Worm (Caenorhabditis elegans) whole organism, midembryonic: Measurements from ENCODE around the gene Y75B7B.1.

Source experiments
- T22C8.4 ChIP-seq: fragments of 200-800 bp; sonication (Bioruptor generic); IDR thresholded peaks from 2 replicates; pipeline ENCODE4 v1.3.6; 2022; ENCODE audit warnings: missing genetic modification characterization, missing compliant biosample characterization
- cog-1 ChIP-seq: sonication (generic microtip); optimal IDR thresholded peaks from 2 replicates; lab custom pipeline; 2016; ENCODE audit warnings: missing genetic modification characterization, missing compliant biosample characterization
- flt-1 ChIP-seq: fragments of 200-800 bp; sonication (Bioruptor generic); IDR thresholded peaks from 2 replicates; pipeline ENCODE4 v1.3.6; 2022; ENCODE audit warnings: missing genetic modification characterization, missing compliant biosample characterization
- klf-2 ChIP-seq: fragments of 200-800 bp; sonication (Bioruptor generic); conservative IDR thresholded peaks from 2 replicates; pipeline ENCODE4 v1.3.6; 2022; ENCODE audit warnings: missing genetic modification reagents, missing genetic modification characterization, missing compliant biosample characterization
- med-1 ChIP-seq: sonication (generic microtip); optimal IDR thresholded peaks from 2 replicates; lab custom pipeline; 2017; ENCODE audit warnings: missing genetic modification characterization, mild to moderate bottlenecking, missing compliant biosample characterization, antibody characterized with exemption, missing genetic modification reagents; ENCODE audit not compliant: insufficient read depth
- ref-1 ChIP-seq: fragments of 200-800 bp; sonication (Bioruptor generic); conservative IDR thresholded peaks from 2 replicates; pipeline ENCODE4 v1.3.6; 2022; ENCODE audit warnings: missing genetic modification reagents, missing genetic modification characterization, missing compliant biosample characterization
- tab-1 ChIP-seq: fragments of 200-800 bp; sonication (Bioruptor generic); IDR thresholded peaks from 2 replicates; pipeline ENCODE4 v1.3.6; 2022; ENCODE audit warnings: missing genetic modification characterization, missing compliant biosample characterization
- ztf-23 ChIP-seq: fragments of 200-800 bp; sonication (Bioruptor generic); IDR thresholded peaks from 2 replicates; pipeline ENCODE4 v1.3.6; 2022; ENCODE audit warnings: missing genetic modification reagents, missing genetic modification characterization, missing compliant biosample characterization
- ztf-29 ChIP-seq: fragments of 200-800 bp; sonication (Bioruptor generic); IDR thresholded peaks from 2 replicates; pipeline ENCODE4 v1.3.6; 2022; ENCODE audit warnings: missing genetic modification reagents, missing genetic modification characterization, missing compliant biosample characterization

The Y75B7B.1 gene

ce11 chrV:1270611-1271010 lies at the start of gene Y75B7B.1:
Gene Y75B7B.1 (plus strand): TSS chrV:1270911.
- TF ChIP-seq med-1, result no peak
- no peak for TF ChIP-seq flt-1 (GFP tag; lab: Robert Waterston, UW)
- TF ChIP-seq ztf-23 (GFP tag; lab: Robert Waterston, UW), result no peak
- TF ChIP-seq klf-2 (GFP tag; lab: Robert Waterston, UW), result no peak
- no peak for TF ChIP-seq T22C8.4
- no peak for TF ChIP-seq cog-1 (tag; lab: Kevin White, UChicago)
- no peak for TF ChIP-seq ref-1
- TF ChIP-seq tab-1 (GFP tag; lab: Robert Waterston, UW), result no peak
- TF ChIP-seq ztf-29 (GFP tag; lab: Robert Waterston, UW), result no peak

- TF ChIP-seq med-1 (no peak), klf-2 (GFP tag; lab: Robert Waterston, UW) (no peak), ztf-23 (GFP tag; lab: Robert Waterston, UW) (0 out of 2 replicates have a peak, but pooled peaks have one; percentile 13), flt-1 (GFP tag; lab: Robert Waterston, UW) (no peak), cog-1 (tag; lab: Kevin White, UChicago) (no peak), tab-1 (GFP tag; lab: Robert Waterston, UW) (no peak), ref-1 (no peak)
These were observed 47.2 kb upstream of the Y75B7B.1 start for ce11 chrV:1223559-1223958.

ce11 chrV:1226239-1226638 lies 44.5 kb upstream of the Y75B7B.1 start:
- TF ChIP-seq ztf-23 (GFP tag; lab: Robert Waterston, UW) (no peak), flt-1 (GFP tag; lab: Robert Waterston, UW) (no peak)

ce11 chrV:1227756-1228665 lies 42.7 kb upstream of the Y75B7B.1 start:
- TF ChIP-seq cog-1 (tag; lab: Kevin White, UChicago) (no peak), klf-2 (GFP tag; lab: Robert Waterston, UW) (no peak), flt-1 (GFP tag; lab: Robert Waterston, UW) (no peak), ztf-23 (GFP tag; lab: Robert Waterston, UW) (no peak)

ce11 chrV:1228884-1229662 lies 41.6 kb upstream of the Y75B7B.1 start:
- TF ChIP-seq ztf-29 (GFP tag; lab: Robert Waterston, UW) (no peak), ref-1 (no peak), flt-1 (GFP tag; lab: Robert Waterston, UW) (no peak), cog-1 (tag; lab: Kevin White, UChicago) (no peak), tab-1 (GFP tag; lab: Robert Waterston, UW) (no peak)

ce11 chrV:1230540-1230939 lies 40.2 kb upstream of the Y75B7B.1 start:
- TF ChIP-seq med-1 (no peak), ztf-29 (GFP tag; lab: Robert Waterston, UW) (peak; percentile 76; the same call in 1 of the 2 replicates)

- TF ChIP-seq tab-1 (GFP tag; lab: Robert Waterston, UW) (no peak), ref-1 (no peak), T22C8.4 (no peak), cog-1 (tag; lab: Kevin White, UChicago) (no peak)
These were observed 38.1 kb upstream of the Y75B7B.1 start for ce11 chrV:1232574-1232973.

- no peak for TF ChIP-seq ref-1
- no peak for TF ChIP-seq ztf-23 (GFP tag; lab: Robert Waterston, UW)
- TF ChIP-seq med-1, result no peak
- no peak for TF ChIP-seq ztf-29 (GFP tag; lab: Robert Waterston, UW)
- TF ChIP-seq flt-1 (GFP tag; lab: Robert Waterston, UW), result no peak
- no peak for TF ChIP-seq tab-1 (GFP tag; lab: Robert Waterston, UW)
- TF ChIP-seq cog-1 (tag; lab: Kevin White, UChicago), result no peak
- TF ChIP-seq T22C8.4, result no peak
- no peak for TF ChIP-seq klf-2 (GFP tag; lab: Robert Waterston, UW)
These were observed 35.4 kb upstream of the Y75B7B.1 start, which contains the start of gene madd-2 for ce11 chrV:1235355-1235754. Gene madd-2 (minus strand): TSS chrV:1235455.

- TF ChIP-seq ztf-29 (GFP tag; lab: Robert Waterston, UW) (peak; percentile 83; the same call in 1 of the 2 replicates), ztf-23 (GFP tag; lab: Robert Waterston, UW) (no peak)
These were observed 34.2 kb upstream of the Y75B7B.1 start for ce11 chrV:1236333-1237068.

ce11 chrV:1242432-1242831 lies 28.3 kb upstream of the Y75B7B.1 start:
- TF ChIP-seq ref-1 (no peak), klf-2 (GFP tag; lab: Robert Waterston, UW) (0 out of 2 replicates have a peak, but pooled peaks have one; percentile 33)
